Worm (Caenorhabditis elegans): ENCODE results near the gene sri-57.
"Not testable (repeated sequence)": the region's sequence is repeated elsewhere in the genome, so short reads cannot be mapped to it uniquely, and the experiment has no call there.

The sri-57 gene

ce11 chrII:2677534-2678168 lies 5.4 kb upstream of the sri-57 start, which contains the start of gene F22E5.17:
Gene F22E5.17, plus strand, starts transcription at chrII:2678041.
- no peak for TF ChIP-seq cog-1 (tag; optimal IDR thresholded peaks at IDR 0.05)
- TF ChIP-seq ztf-29 (GFP tag; IDR thresholded peaks at IDR 0.05), result no peak
- no peak for TF ChIP-seq ztf-23 (GFP tag; IDR thresholded peaks at IDR 0.05)
- no peak for TF ChIP-seq T22C8.4 (GFP tag; IDR thresholded peaks at IDR 0.05)
- TF ChIP-seq med-1 (GFP tag; optimal IDR thresholded peaks at IDR 0.05; ENCODE audit: insufficient read depth), result no peak
- TF ChIP-seq flt-1 (GFP tag; IDR thresholded peaks at IDR 0.05), result no peak
- TF ChIP-seq tab-1 (GFP tag; IDR thresholded peaks at IDR 0.05), result no peak
- TF ChIP-seq klf-2 (GFP tag; conservative IDR thresholded peaks at IDR 0.05), result no peak
- TF ChIP-seq ref-1 (GFP tag; conservative IDR thresholded peaks at IDR 0.05), result no peak

DNA sequence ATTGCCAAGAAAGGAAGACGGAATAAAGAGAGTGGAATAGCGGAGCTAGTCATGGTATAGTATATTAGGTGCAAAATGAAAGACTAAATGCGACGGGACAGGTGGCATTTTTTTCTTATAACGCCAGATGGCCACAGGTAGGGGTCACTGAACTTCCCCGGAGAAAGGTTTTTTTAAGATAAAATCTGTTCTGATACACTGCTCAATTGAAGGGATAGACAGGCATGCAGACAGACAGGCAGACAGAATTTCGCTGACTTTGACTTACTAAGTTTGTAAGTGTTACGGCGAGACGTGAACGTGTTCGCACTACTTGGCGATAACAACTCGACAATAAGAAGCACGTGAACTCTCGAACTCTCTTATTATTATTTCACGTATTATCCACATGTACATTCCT lies 1.3 kb upstream of the sri-57 start, which contains the start of the genes F22E5.20 and F22E5.1:
Gene F22E5.20 (minus strand): TSS at position 101 of the 400 bp plus-strand sequence.
Gene F22E5.1 (plus strand): TSS at position 242 of the 400 bp plus-strand sequence.
- TF ChIP-seq ref-1 (GFP tag; conservative IDR thresholded peaks at IDR 0.05); T22C8.4 (GFP tag; IDR thresholded peaks at IDR 0.05); med-1 (GFP tag; optimal IDR thresholded peaks at IDR 0.05; ENCODE audit: insufficient read depth): not testable (repeated sequence)

ce11 chrII:2665606-2666005 lies 6.6 kb downstream of the sri-57 start, which contains the start of gene F22E5.22:
Gene F22E5.22, plus strand, starts transcription at chrII:2665906.
- TF ChIP-seq T22C8.4 (GFP tag; IDR thresholded peaks at IDR 0.05), result no peak
- no peak for TF ChIP-seq med-1 (GFP tag; optimal IDR thresholded peaks at IDR 0.05; ENCODE audit: insufficient read depth)
- TF ChIP-seq tab-1 (GFP tag; IDR thresholded peaks at IDR 0.05), result no peak
- TF ChIP-seq cog-1 (tag; optimal IDR thresholded peaks at IDR 0.05), result no peak
- TF ChIP-seq flt-1 (GFP tag; IDR thresholded peaks at IDR 0.05), result no peak
- TF ChIP-seq ztf-29 (GFP tag; IDR thresholded peaks at IDR 0.05), result no peak
- no peak for TF ChIP-seq ref-1 (GFP tag; conservative IDR thresholded peaks at IDR 0.05)
- TF ChIP-seq ztf-23 (GFP tag; IDR thresholded peaks at IDR 0.05), result no peak
- TF ChIP-seq klf-2 (GFP tag; conservative IDR thresholded peaks at IDR 0.05), result no peak

- TF ChIP-seq cog-1 (tag; optimal IDR thresholded peaks at IDR 0.05); tab-1 (GFP tag; IDR thresholded peaks at IDR 0.05); ztf-23 (GFP tag; IDR thresholded peaks at IDR 0.05): not testable (repeated sequence)
Observed at ce11 chrII:2665081-2665480, 7.1 kb downstream of the sri-57 start, which contains the start of gene F22E5.2. Gene F22E5.2, plus strand, starts transcription at chrII:2665381.

DNA sequence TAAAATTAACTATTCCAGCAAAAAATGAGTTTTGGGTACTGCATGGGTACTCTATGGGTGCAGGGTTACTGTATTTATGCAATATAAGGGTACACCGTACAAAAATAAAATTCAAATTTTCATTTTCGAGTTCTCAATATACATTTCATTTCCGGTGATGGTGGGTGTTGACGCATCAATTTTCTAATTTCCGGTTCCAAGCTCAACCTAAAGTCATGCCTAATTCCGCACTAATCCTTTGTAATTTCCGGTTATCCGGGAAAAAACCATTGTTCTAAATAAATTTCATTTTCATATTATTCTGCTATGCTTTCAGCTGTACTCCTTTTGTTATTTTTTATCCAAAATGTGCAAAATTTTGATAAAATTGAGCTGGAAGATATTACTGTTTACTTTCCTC lies 12.9 kb downstream of the sri-57 start, which contains the start of gene gcy-21:
Gene gcy-21 (plus strand): TSS at position 301 of the 400 bp plus-strand sequence.
- no peak for TF ChIP-seq ztf-23 (GFP tag; IDR thresholded peaks at IDR 0.05)
- no peak for TF ChIP-seq flt-1 (GFP tag; IDR thresholded peaks at IDR 0.05)
- no peak for TF ChIP-seq klf-2 (GFP tag; conservative IDR thresholded peaks at IDR 0.05)
- no peak for TF ChIP-seq cog-1 (tag; optimal IDR thresholded peaks at IDR 0.05)
- no peak for TF ChIP-seq ztf-29 (GFP tag; IDR thresholded peaks at IDR 0.05)
- no peak for TF ChIP-seq tab-1 (GFP tag; IDR thresholded peaks at IDR 0.05)

DNA sequence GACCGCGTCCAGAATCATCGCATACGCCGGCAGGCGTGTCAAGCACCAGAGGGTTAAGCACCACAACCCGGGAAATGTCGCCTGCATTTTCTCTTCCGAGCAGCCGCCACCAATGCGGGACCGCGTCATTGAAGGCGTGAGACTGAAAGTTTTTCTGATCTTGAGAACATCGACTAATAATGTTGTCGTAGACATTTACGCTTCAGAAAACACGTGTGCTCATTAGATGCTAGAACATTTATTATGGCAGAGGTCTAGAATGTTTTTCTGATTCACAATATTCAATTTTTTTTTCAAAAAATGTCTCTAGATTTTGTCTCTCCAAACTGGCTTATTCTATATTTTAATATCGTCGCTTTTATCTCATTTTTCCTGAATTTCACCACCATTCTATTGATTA lies 15.6 kb downstream of the sri-57 start, which contains the start of gene sri-47:
Gene sri-47 (plus strand): TSS at position 301 of the 400 bp plus-strand sequence.
- no peak for TF ChIP-seq T22C8.4 (GFP tag; IDR thresholded peaks at IDR 0.05)
- no peak for TF ChIP-seq ref-1 (GFP tag; conservative IDR thresholded peaks at IDR 0.05)
- TF ChIP-seq ztf-29 (GFP tag; IDR thresholded peaks at IDR 0.05), result no peak
- TF ChIP-seq cog-1 (tag; optimal IDR thresholded peaks at IDR 0.05), result no peak
- no peak for TF ChIP-seq flt-1 (GFP tag; IDR thresholded peaks at IDR 0.05)
- TF ChIP-seq ztf-23 (GFP tag; IDR thresholded peaks at IDR 0.05), result no peak
- TF ChIP-seq tab-1 (GFP tag; IDR thresholded peaks at IDR 0.05), result no peak
- no peak for TF ChIP-seq klf-2 (GFP tag; conservative IDR thresholded peaks at IDR 0.05)
- no peak for TF ChIP-seq med-1 (GFP tag; optimal IDR thresholded peaks at IDR 0.05; ENCODE audit: insufficient read depth)

ce11 chrII:2649539-2649938 lies 22.7 kb downstream of the sri-57 start, which contains the start of the genes F22E5.13 and F22E5.6:
Gene F22E5.13, minus strand, starts transcription at chrII:2649639.
Gene F22E5.6, plus strand, starts transcription at chrII:2649835.
- TF ChIP-seq klf-2 (GFP tag; conservative IDR thresholded peaks at IDR 0.05), result no peak
- no peak for TF ChIP-seq ztf-29 (GFP tag; IDR thresholded peaks at IDR 0.05)
- no peak for TF ChIP-seq med-1 (GFP tag; optimal IDR thresholded peaks at IDR 0.05; ENCODE audit: insufficient read depth)
- no peak for TF ChIP-seq flt-1 (GFP tag; IDR thresholded peaks at IDR 0.05)
- no peak for TF ChIP-seq tab-1 (GFP tag; IDR thresholded peaks at IDR 0.05)
- no peak for TF ChIP-seq T22C8.4 (GFP tag; IDR thresholded peaks at IDR 0.05)
- TF ChIP-seq ztf-23 (GFP tag; IDR thresholded peaks at IDR 0.05), result no peak
- TF ChIP-seq ref-1 (GFP tag; conservative IDR thresholded peaks at IDR 0.05), result no peak
- TF ChIP-seq cog-1 (tag; optimal IDR thresholded peaks at IDR 0.05), result no peak

- TF ChIP-seq ztf-23 (GFP tag; IDR thresholded peaks at IDR 0.05), result no peak
- TF ChIP-seq klf-2 (GFP tag; conservative IDR thresholded peaks at IDR 0.05), result no peak
- TF ChIP-seq T22C8.4 (GFP tag; IDR thresholded peaks at IDR 0.05), result no peak
- TF ChIP-seq tab-1 (GFP tag; IDR thresholded peaks at IDR 0.05), result no peak
- TF ChIP-seq cog-1 (tag; optimal IDR thresholded peaks at IDR 0.05), result no peak
- no peak for TF ChIP-seq ztf-29 (GFP tag; IDR thresholded peaks at IDR 0.05)
- no peak for TF ChIP-seq med-1 (GFP tag; optimal IDR thresholded peaks at IDR 0.05; ENCODE audit: insufficient read depth)
- no peak for TF ChIP-seq flt-1 (GFP tag; IDR thresholded peaks at IDR 0.05)
- TF ChIP-seq ref-1 (GFP tag; conservative IDR thresholded peaks at IDR 0.05), result no peak
Observed at ce11 chrII:2649015-2649414, 23.2 kb downstream of the sri-57 start.

DNA sequence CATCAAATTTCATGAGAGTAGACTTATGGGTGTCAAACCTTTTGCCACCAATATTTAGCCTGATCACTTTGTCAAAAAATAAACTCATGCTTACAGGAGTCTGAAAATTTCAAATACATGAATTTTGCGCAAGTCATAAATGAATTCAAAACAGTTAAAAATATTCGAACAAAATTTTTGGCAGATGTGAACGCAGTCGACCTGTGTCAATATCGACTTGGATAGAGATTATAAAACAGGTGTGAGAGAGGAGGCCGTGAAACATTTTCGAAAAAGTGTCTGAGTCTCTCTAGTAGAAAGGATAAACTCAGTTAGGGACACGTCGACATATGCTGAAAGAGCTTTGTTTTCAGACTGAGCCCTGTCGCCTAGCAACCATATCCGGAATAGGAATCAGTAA lies 25.5 kb downstream of the sri-57 start, which contains the start of gene F22E5.12:
Gene F22E5.12 (minus strand): TSS at position 101 of the 400 bp plus-strand sequence.
- not testable (repeated sequence) for TF ChIP-seq ztf-29 (GFP tag; IDR thresholded peaks at IDR 0.05); T22C8.4 (GFP tag; IDR thresholded peaks at IDR 0.05); med-1 (GFP tag; optimal IDR thresholded peaks at IDR 0.05; ENCODE audit: insufficient read depth)

DNA sequence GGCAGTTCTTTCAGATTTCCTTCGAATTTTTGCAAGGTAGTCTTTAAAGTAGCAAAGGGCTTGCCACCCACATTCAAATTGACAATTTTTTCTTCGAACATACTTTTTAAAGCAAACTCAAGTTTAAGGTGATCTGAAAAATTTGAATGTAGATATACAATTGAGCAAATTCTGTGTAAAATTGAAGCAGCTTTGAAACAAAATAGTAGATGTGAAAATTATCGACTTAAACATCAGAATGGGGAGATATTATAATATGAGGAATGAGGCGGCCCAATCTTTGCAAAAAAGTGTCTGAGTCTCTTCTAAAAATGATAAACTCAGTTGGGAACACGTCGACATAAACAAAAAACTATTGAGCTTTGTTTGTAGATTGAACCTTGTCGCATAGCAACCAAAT lies 27.7 kb downstream of the sri-57 start, which contains the start of gene F22E5.11:
Gene F22E5.11 (minus strand): TSS at position 101 of the 400 bp plus-strand sequence.
- no peak for TF ChIP-seq T22C8.4 (GFP tag; IDR thresholded peaks at IDR 0.05)
